Worm (Caenorhabditis elegans) whole organism, L3 larva: ENCODE measurements around the gene C15C7.4.
A peak's percentile ranks its signal among the peaks of the same experiment; 100 is the strongest.

Experiments used
- ZK546.5 ChIP-seq: sonication (generic microtip); optimal IDR thresholded peaks from 2 replicates; lab custom pipeline; 2017; ENCODE audit warnings: missing biosample characterization, missing genetic modification characterization
- ama-1 ChIP-seq: fragments of 150-350 bp; optimal IDR thresholded peaks from 2 replicates; lab custom pipeline; 2018
- nfya-1 ChIP-seq: sonication (generic microtip); optimal IDR thresholded peaks from 2 replicates; lab custom pipeline; 2017; ENCODE audit warnings: missing genetic modification characterization, mild to moderate bottlenecking, missing compliant biosample characterization, antibody characterized with exemption, moderate library complexity; ENCODE audit not compliant: insufficient read depth
- nhr-12 ChIP-seq: fragments of 150-350 bp; optimal IDR thresholded peaks from 2 replicates; lab custom pipeline; 2014; ENCODE audit warnings: missing biosample characterization, missing genetic modification characterization
- nhr-237 ChIP-seq: fragments of 150-350 bp; optimal IDR thresholded peaks from 2 replicates; lab custom pipeline; 2014; ENCODE audit warnings: missing biosample characterization, missing genetic modification characterization
- nhr-77 ChIP-seq: fragments of 150-350 bp; optimal IDR thresholded peaks from 2 replicates; lab custom pipeline; 2014; ENCODE audit warnings: missing biosample characterization, missing genetic modification characterization
- snpc-4 ChIP-seq: fragments of 150-350 bp; optimal IDR thresholded peaks from 2 replicates; lab custom pipeline; 2014; ENCODE audit warnings: missing biosample characterization, missing genetic modification characterization
- unc-39 ChIP-seq: sonication (generic microtip); optimal IDR thresholded peaks from 4 replicates; lab custom pipeline; 2017; ENCODE audit warnings: missing biosample characterization, missing genetic modification characterization
- ztf-4 ChIP-seq: fragments of 150-350 bp; optimal IDR thresholded peaks from 2 replicates; lab custom pipeline; 2014; ENCODE audit warnings: missing biosample characterization, missing genetic modification characterization

ce11 chrX:3114306-3115133 is 30.8 kb upstream of the C15C7.4 start, which contains the start of gene gpd-2:
- TF ChIP-seq unc-39 (tag; lab: Kevin White, UChicago) (no peak), ztf-4 (no peak), nhr-12 (tag; lab: Kevin White, UChicago) (no peak), ama-1 (lab: Kevin White, UChicago) (peak; percentile 84), nfya-1 (tag; lab: Kevin White, UChicago) (no peak), snpc-4 (tag; lab: Kevin White, UChicago) (no peak), nhr-77 (tag; lab: Kevin White, UChicago) (no peak), nhr-237 (tag; lab: Kevin White, UChicago) (no peak), ZK546.5 (tag; lab: Kevin White, UChicago) (no peak)
